Fruit fly (Drosophila melanogaster) whole organism, embryonic: ENCODE data around the gene CG42711.

ENCODE experiments used
- ATbp ChIP-seq: fragments of 200-800 bp; sonication (Bioruptor generic); optimal IDR thresholded peaks from 2 replicates; lab custom pipeline; 2017; ENCODE audit warnings: missing biosample characterization, mild to moderate bottlenecking, missing genetic modification characterization, missing genetic modification reagents
- Atf3 ChIP-seq: fragments of 200-800 bp; sonication (Bioruptor generic); optimal IDR thresholded peaks from 3 replicates; lab custom pipeline; 2016; ENCODE audit warnings: missing biosample characterization, missing genetic modification characterization
- CG11093 ChIP-seq: fragments of 200-800 bp; sonication (Bioruptor generic); IDR thresholded peaks from 3 replicates; pipeline ENCODE4 v1.3.6; 2022; ENCODE audit warnings: missing biosample characterization, missing genetic modification characterization
- CG11696 ChIP-seq: fragments of 200-800 bp; sonication (Bioruptor generic); IDR thresholded peaks from 2 replicates; pipeline ENCODE4 v1.3.6; 2022; ENCODE audit warnings: missing biosample characterization, missing genetic modification characterization
- CG12391 ChIP-seq: fragments of 200-800 bp; sonication (Bioruptor generic); optimal IDR thresholded peaks from 3 replicates; lab custom pipeline; 2018; ENCODE audit warnings: missing biosample characterization, mild to moderate bottlenecking, missing genetic modification characterization, moderate library complexity
- CG13296 ChIP-seq: fragments of 200-800 bp; sonication (Bioruptor generic); optimal IDR thresholded peaks from 3 replicates; lab custom pipeline; 2018; ENCODE audit warnings: missing biosample characterization, mild to moderate bottlenecking, missing genetic modification characterization
- CG13424 ChIP-seq: fragments of 200-800 bp; sonication (Bioruptor generic); optimal IDR thresholded peaks from 2 replicates; lab custom pipeline; 2019; ENCODE audit warnings: missing biosample characterization, mild to moderate bottlenecking, missing genetic modification characterization, moderate library complexity
- CG14441 ChIP-seq: fragments of 200-800 bp; sonication (Bioruptor generic); IDR thresholded peaks from 2 replicates; pipeline ENCODE4 v1.3.6; 2022; ENCODE audit warnings: missing biosample characterization, missing genetic modification characterization
- CG14710 ChIP-seq: fragments of 200-800 bp; sonication (Bioruptor generic); optimal IDR thresholded peaks from 3 replicates; lab custom pipeline; 2019; ENCODE audit warnings: missing biosample characterization, mild to moderate bottlenecking, missing genetic modification characterization, moderate library complexity
- CG15479 ChIP-seq: fragments of 200-800 bp; sonication (Bioruptor generic); optimal IDR thresholded peaks from 3 replicates; lab custom pipeline; 2019; ENCODE audit warnings: missing biosample characterization, mild to moderate bottlenecking, missing genetic modification characterization, moderate library complexity
- CG1603 ChIP-seq: fragments of 200-800 bp; sonication (Bioruptor generic); optimal IDR thresholded peaks from 2 replicates; lab custom pipeline; 2019; ENCODE audit warnings: missing biosample characterization, mild to moderate bottlenecking, missing genetic modification characterization, moderate library complexity
- CG2116 ChIP-seq: fragments of 200-800 bp; sonication (Bioruptor generic); optimal IDR thresholded peaks from 3 replicates; lab custom pipeline; 2018; ENCODE audit warnings: missing biosample characterization, mild to moderate bottlenecking, missing genetic modification characterization
- CG2712 ChIP-seq: fragments of 200-800 bp; optimal IDR thresholded peaks from 3 replicates; lab custom pipeline; 2019; ENCODE audit warnings: missing biosample characterization, mild to moderate bottlenecking, missing genetic modification characterization, moderate library complexity
- CG30020 ChIP-seq: fragments of 200-800 bp; optimal IDR thresholded peaks from 2 replicates; lab custom pipeline; 2019; ENCODE audit warnings: missing biosample characterization, mild to moderate bottlenecking, missing genetic modification characterization, moderate library complexity
- CG32532 ChIP-seq: fragments of 200-800 bp; sonication (Bioruptor generic); IDR thresholded peaks from 2 replicates; pipeline ENCODE4 v1.3.6; 2022; ENCODE audit warnings: missing biosample characterization, missing genetic modification characterization
- CG6689 ChIP-seq: fragments of 200-800 bp; sonication (Bioruptor generic); IDR thresholded peaks from 2 replicates; pipeline ENCODE4 v1.3.6; 2022; ENCODE audit warnings: missing biosample characterization, missing genetic modification characterization
- CG8388 ChIP-seq: fragments of 200-800 bp; sonication (Bioruptor generic); optimal IDR thresholded peaks from 2 replicates; lab custom pipeline; 2019; ENCODE audit warnings: missing biosample characterization, mild to moderate bottlenecking, missing genetic modification characterization, moderate library complexity
- CG8944 ChIP-seq: fragments of 200-800 bp; sonication (Bioruptor generic); optimal IDR thresholded peaks from 3 replicates; lab custom pipeline; 2016; ENCODE audit warnings: missing biosample characterization, missing genetic modification characterization
- CG9437 ChIP-seq: fragments of 200-800 bp; sonication (Bioruptor generic); optimal IDR thresholded peaks from 2 replicates; lab custom pipeline; 2018; ENCODE audit warnings: missing biosample characterization, mild to moderate bottlenecking, missing genetic modification characterization
- CrebB ChIP-seq: fragments of 200-800 bp; sonication (Bioruptor generic); optimal IDR thresholded peaks from 3 replicates; lab custom pipeline; 2018; ENCODE audit warnings: missing biosample characterization, mild to moderate bottlenecking, missing genetic modification characterization
- D19A ChIP-seq: fragments of 200-800 bp; optimal IDR thresholded peaks from 3 replicates; lab custom pipeline; 2019; ENCODE audit warnings: missing biosample characterization, mild to moderate bottlenecking, missing genetic modification characterization, moderate library complexity
- Fer1 ChIP-seq: fragments of 200-800 bp; sonication (Bioruptor generic); optimal IDR thresholded peaks from 2 replicates; lab custom pipeline; 2017; ENCODE audit warnings: missing biosample characterization, mild to moderate bottlenecking, missing genetic modification characterization
- H2.0 ChIP-seq: fragments of 200-800 bp; sonication (Bioruptor generic); IDR thresholded peaks from 2 replicates; pipeline ENCODE4 v1.3.6; 2022; ENCODE audit warnings: missing biosample characterization, missing genetic modification characterization
- Lpt ChIP-seq: fragments of >200 bp; optimal IDR thresholded peaks from 2 replicates; lab custom pipeline; 2018; ENCODE audit warnings: missing biosample characterization, missing genetic modification characterization
- MBD-R2 ChIP-seq: fragments of 200-800 bp; sonication (Bioruptor generic); IDR thresholded peaks from 2 replicates; pipeline ENCODE4 v1.3.6; 2022; ENCODE audit warnings: missing biosample characterization, missing genetic modification characterization
- Med ChIP-seq: fragments of 200-800 bp; sonication (Bioruptor generic); peaks from one replicate; lab custom pipeline; 2016; ENCODE audit warnings: missing biosample characterization, missing genetic modification characterization, mild to moderate bottlenecking, inconsistent platforms, moderate library complexity
- Mrtf ChIP-seq: fragments of 200-800 bp; sonication (Bioruptor generic); IDR thresholded peaks from 3 replicates; pipeline ENCODE4 v1.3.6; 2022; ENCODE audit warnings: missing biosample characterization, missing genetic modification characterization
- Ptx1 ChIP-seq: fragments of 200-800 bp; sonication (Bioruptor generic); IDR thresholded peaks from 2 replicates; pipeline ENCODE4 v1.3.6; 2022; ENCODE audit warnings: missing biosample characterization, missing genetic modification characterization
- Ravus ChIP-seq: fragments of 200-800 bp; sonication (Bioruptor generic); IDR thresholded peaks from 2 replicates; pipeline ENCODE4 v1.3.6; 2022; ENCODE audit warnings: missing biosample characterization, missing genetic modification characterization
- bbx ChIP-seq: fragments of 200-800 bp; sonication (Bioruptor generic); IDR thresholded peaks from 2 replicates; pipeline ENCODE4 v1.3.6; 2022; ENCODE audit warnings: missing biosample characterization, missing genetic modification characterization; ENCODE audit not compliant: partially characterized antibody
- bsh ChIP-seq, 2 experiments: fragments of 200-800 bp; sonication (Bioruptor generic); optimal IDR thresholded peaks; 2 replicates each; lab custom pipeline; 2017 to 2018; ENCODE audit warnings: mild to moderate bottlenecking in 2 of 2, missing biosample characterization in 2 of 2, missing genetic modification characterization in 2 of 2, moderate library complexity in 1 of 2
- cato ChIP-seq: fragments of 200-800 bp; sonication (Bioruptor generic); optimal IDR thresholded peaks from 2 replicates; lab custom pipeline; 2016; ENCODE audit warnings: missing biosample characterization, missing genetic modification characterization, borderline replicate concordance
- cg ChIP-seq: fragments of 200-800 bp; sonication (Bioruptor generic); optimal IDR thresholded peaks from 3 replicates; lab custom pipeline; 2019; ENCODE audit warnings: missing biosample characterization, mild to moderate bottlenecking, missing genetic modification characterization, moderate library complexity
- dmrt11E ChIP-seq: fragments of 200-800 bp; sonication (Bioruptor generic); optimal IDR thresholded peaks from 3 replicates; lab custom pipeline; 2018; ENCODE audit warnings: missing biosample characterization, mild to moderate bottlenecking, missing genetic modification characterization, moderate library complexity
- dpn ChIP-seq, 2 experiments: fragments of 200-800 bp; sonication (Bioruptor generic); optimal IDR thresholded peaks; 3 replicates each; lab custom pipeline; 2016; ENCODE audit warnings: missing biosample characterization in 2 of 2, missing genetic modification characterization in 2 of 2
- fd96Cb ChIP-seq: fragments of 200-800 bp; sonication (Bioruptor generic); optimal IDR thresholded peaks from 2 replicates; lab custom pipeline; 2018; ENCODE audit warnings: missing biosample characterization, mild to moderate bottlenecking, missing genetic modification characterization, moderate library complexity
- hkb ChIP-seq, 2 experiments: fragments of 200-800 bp in 1 of 2; fragments of >200 bp in 1 of 2; sonication (Bioruptor generic) in 1 of 2; IDR thresholded peaks in 1 of 2; optimal IDR thresholded peaks in 1 of 2; 2 replicates each; pipeline versions ENCODE4 v1.3.6 to Lab custom; 2017 to 2022; ENCODE audit warnings: missing biosample characterization in 1 of 2, missing genetic modification characterization in 1 of 2
- nerfin-1 ChIP-seq: fragments of 200-800 bp; sonication (Bioruptor generic); optimal IDR thresholded peaks from 3 replicates; lab custom pipeline; 2019; ENCODE audit warnings: missing biosample characterization, mild to moderate bottlenecking, missing genetic modification characterization, moderate library complexity
- peb ChIP-seq: fragments of 200-800 bp; sonication (Bioruptor generic); IDR thresholded peaks from 2 replicates; pipeline ENCODE4 v1.3.6; 2022; ENCODE audit warnings: missing biosample characterization, missing genetic modification characterization
- sens ChIP-seq: fragments of 200-800 bp; sonication (Bioruptor generic); peaks from one replicate; lab custom pipeline; 2016; ENCODE audit warnings: missing biosample characterization, missing genetic modification characterization
- sr ChIP-seq: fragments of 200-800 bp; sonication (Bioruptor generic); IDR thresholded peaks from 3 replicates; pipeline ENCODE4 v1.3.6; 2022; ENCODE audit warnings: missing biosample characterization, missing genetic modification characterization
- sug ChIP-seq: fragments of 200-800 bp; optimal IDR thresholded peaks from 2 replicates; lab custom pipeline; 2019; ENCODE audit warnings: missing biosample characterization, mild to moderate bottlenecking, missing genetic modification characterization, moderate library complexity
- trem ChIP-seq: fragments of 200-800 bp; optimal IDR thresholded peaks from 3 replicates; lab custom pipeline; 2019; ENCODE audit warnings: missing biosample characterization, mild to moderate bottlenecking, missing genetic modification characterization, moderate library complexity
- tup ChIP-seq: fragments of 200-800 bp; sonication (Bioruptor generic); optimal IDR thresholded peaks from 2 replicates; lab custom pipeline; 2016; ENCODE audit warnings: missing biosample characterization, mild to moderate bottlenecking, missing genetic modification characterization, moderate library complexity

CG42711 gene

DNA sequence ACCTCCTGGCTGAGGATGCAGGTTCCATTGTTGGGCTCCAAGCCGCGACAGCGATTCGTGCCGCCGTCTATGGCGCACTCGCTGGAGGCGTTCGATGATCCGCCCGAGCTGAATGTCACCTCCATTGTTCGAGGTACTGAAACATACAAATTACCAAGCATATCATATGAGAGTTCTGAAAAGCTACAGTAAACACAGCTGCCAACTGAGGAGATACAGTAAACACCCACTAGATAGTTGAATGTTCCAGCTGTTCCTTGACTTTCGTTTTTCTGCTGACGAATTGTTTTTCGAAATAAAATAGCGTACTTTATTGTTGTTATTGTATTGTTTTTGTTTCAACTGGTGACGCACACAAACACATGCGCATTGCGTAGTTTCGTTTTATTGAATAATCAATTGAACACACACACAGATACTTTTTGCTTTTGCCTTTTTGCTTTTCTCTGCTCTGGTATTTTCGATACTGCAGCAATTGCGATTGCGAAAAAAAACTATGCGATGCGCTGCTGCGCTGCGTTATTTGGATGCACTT lies 27.3 kb downstream of the CG42711 start (continued):
- peak; percentile 84 for TF ChIP-seq cg (GFP tag; lab: Kevin White, UChicago)

DNA sequence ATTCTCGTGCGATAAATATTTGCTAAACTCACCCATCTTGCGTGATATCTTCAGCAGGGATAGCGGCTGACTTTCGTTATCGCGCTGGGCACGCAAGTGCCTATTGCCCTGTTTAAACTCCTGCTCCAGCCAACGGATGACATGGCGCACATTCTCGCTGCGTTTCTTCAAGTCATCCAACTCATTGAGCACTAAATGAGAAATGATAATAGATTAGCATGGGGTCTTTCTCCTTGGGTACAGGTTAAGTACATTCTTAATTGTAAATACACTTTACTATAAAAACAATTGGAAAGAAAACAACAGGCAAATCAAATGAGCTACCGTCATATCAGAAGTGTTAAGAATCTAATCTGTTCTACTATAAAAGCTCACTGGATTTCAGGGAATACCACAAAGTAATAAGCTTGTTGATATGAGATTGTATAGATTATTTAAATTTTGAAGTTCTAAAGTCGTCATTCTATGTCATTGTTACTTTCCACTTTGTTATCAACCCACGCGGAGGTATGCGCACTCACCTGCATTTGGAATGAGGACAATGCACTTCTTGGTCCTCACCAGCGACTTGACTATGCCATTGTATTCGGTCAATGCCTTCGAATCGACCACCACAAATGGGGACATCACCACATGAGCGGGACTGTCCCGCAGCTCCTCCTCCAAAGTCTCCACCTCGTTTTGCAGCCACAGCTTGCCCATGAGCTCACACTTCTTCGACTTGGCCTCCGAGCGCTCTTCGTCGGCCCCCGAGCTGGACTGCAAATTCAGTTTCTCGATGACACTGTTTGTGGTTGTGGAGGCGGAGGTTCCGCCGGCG lies 30.8 kb downstream of the CG42711 start:
- TF ChIP-seq bbx (GFP tag; lab: Robert Waterston, UW) (0 out of 2 replicates have a peak, but pooled peaks have one; percentile 24), peb (GFP tag; lab: Robert Waterston, UW) (no peak), CG15479 (GFP tag; lab: Kevin White, UChicago) (peak; percentile 43)

DNA sequence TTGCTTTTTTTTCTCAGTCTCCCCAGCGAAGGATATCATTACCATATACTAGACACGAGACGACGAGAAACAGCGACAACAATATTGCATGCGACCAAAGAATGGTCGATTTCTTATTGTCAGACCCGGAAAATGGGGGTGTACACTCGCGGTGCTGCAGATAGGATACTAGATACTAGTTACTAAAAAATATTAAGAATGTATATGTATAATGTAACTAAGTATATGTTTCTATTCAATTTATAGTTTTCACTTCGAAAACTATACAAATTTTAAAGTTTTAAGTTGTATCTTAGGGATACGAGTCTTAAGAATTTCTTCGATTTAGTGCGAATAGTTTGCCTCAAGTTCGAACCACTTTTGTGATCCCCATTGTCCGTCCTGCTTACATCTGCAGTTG lies 37.7 kb downstream of the CG42711 start:
- TF ChIP-seq CG13296 (GFP tag; lab: Kevin White, UChicago) (peak; percentile 11), CG8944 (GFP tag; lab: Kevin White, UChicago) (no peak), Ravus (no peak), CG30020 (tag; lab: Kevin White, UChicago) (no peak), CG11093 (GFP tag; lab: Robert Waterston, UW) (no peak), CG1603 (tag; lab: Kevin White, UChicago) (no peak), sug (no peak), CG11696 (GFP tag; lab: Robert Waterston, UW) (peak; percentile 86), CG2712 (tag; lab: Kevin White, UChicago) (peak; percentile 68), Fer1 (GFP tag; lab: Kevin White, UChicago) (peak; percentile 58), hkb (optimal IDR thresholded peaks at IDR 0.05; lab: Kevin White, UChicago) (no peak), hkb (GFP tag; IDR thresholded peaks at IDR 0.05; lab: Robert Waterston, UW) (0 out of 2 replicates have a peak, but pooled peaks have one; percentile 13), CG14710 (tag; lab: Kevin White, UChicago) (peak; percentile 40), cato (GFP tag; lab: Kevin White, UChicago) (no peak), CG2116 (GFP tag; lab: Kevin White, UChicago) (no peak), dmrt11E (peak; percentile 17), CG9437 (GFP tag; lab: Kevin White, UChicago) (peak; percentile 9), ATbp (GFP tag; lab: Kevin White, UChicago) (peak; percentile 50), Lpt (GFP tag; lab: Kevin White, UChicago) (no peak), CrebB (tag; lab: Kevin White, UChicago) (no peak), CG8388 (GFP tag; lab: Kevin White, UChicago) (peak; percentile 28), Atf3 (no peak), CG6689 (GFP tag; lab: Robert Waterston, UW) (peak; percentile 37), fd96Cb (peak; percentile 41), Ptx1 (GFP tag; lab: Robert Waterston, UW) (0 out of 2 replicates have a peak, but pooled peaks have one; percentile 35), sr (no peak), CG12391 (tag; lab: Kevin White, UChicago) (peak; percentile 44), Mrtf (no peak), sens (GFP tag; lab: Kevin White, UChicago) (peak; percentile 52), nerfin-1 (tag; lab: Kevin White, UChicago) (peak; percentile 4), D19A (peak; percentile 66), tup (no peak), CG13424 (tag; lab: Kevin White, UChicago) (peak; percentile 31), H2.0 (GFP tag; lab: Robert Waterston, UW) (no peak), CG14441 (GFP tag; lab: Robert Waterston, UW) (no peak), trem (tag; lab: Kevin White, UChicago) (peak; percentile 44), Med (GFP tag; lab: Kevin White, UChicago) (peak; percentile 32), dpn (GFP tag; optimal IDR thresholded peaks at IDR 0.05; lab: Kevin White, UChicago) (peak in 1 of 2 experiments; percentile 14), CG32532 (no peak), bsh (GFP tag; optimal IDR thresholded peaks at IDR 0.05; lab: Kevin White, UChicago) (peak in 1 of 2 experiments; percentile 40), MBD-R2 (no peak)
